Worm (Caenorhabditis elegans) whole organism, early embryonic: ENCODE measurements around the gene nlp-7.

Experiments used
- F13C5.2 ChIP-seq: sonication (generic microtip); optimal IDR thresholded peaks from 2 replicates; lab custom pipeline; 2017; ENCODE audit warnings: mild to moderate bottlenecking, missing genetic modification characterization, inconsistent platforms, missing compliant biosample characterization
- ama-1 ChIP-seq: fragments of 150-350 bp; optimal IDR thresholded peaks from 2 replicates; lab custom pipeline; 2014
- ceh-36 ChIP-seq: sonication (generic microtip); optimal IDR thresholded peaks from 2 replicates; lab custom pipeline; 2016; ENCODE audit warnings: missing genetic modification characterization, inconsistent platforms, missing compliant biosample characterization
- ets-7 ChIP-seq: sonication (generic microtip); optimal IDR thresholded peaks from 2 replicates; lab custom pipeline; 2016; ENCODE audit warnings: missing genotype, missing genetic modification characterization, missing compliant biosample characterization
- hmbx-1 ChIP-seq: sonication (generic microtip); optimal IDR thresholded peaks from 2 replicates; lab custom pipeline; 2016; ENCODE audit warnings: mild to moderate bottlenecking, missing genetic modification characterization, missing compliant biosample characterization
- hmg-4 ChIP-seq: fragments of 200-800 bp; sonication (Bioruptor generic); optimal IDR thresholded peaks from 2 replicates; lab custom pipeline; 2018; ENCODE audit warnings: mild to moderate bottlenecking, missing genetic modification characterization, missing compliant biosample characterization
- scrt-1 ChIP-seq: fragments of 200-800 bp; sonication (Bioruptor generic); IDR thresholded peaks from 2 replicates; pipeline ENCODE4 v1.3.6; 2022; ENCODE audit warnings: missing genetic modification characterization, missing compliant biosample characterization
- sea-1 ChIP-seq: fragments of 200-800 bp; sonication (Bioruptor generic); conservative IDR thresholded peaks from 2 replicates; pipeline ENCODE4 v1.3.6; 2022; ENCODE audit warnings: missing genetic modification characterization, missing compliant biosample characterization
- tbx-37 ChIP-seq: fragments of 200-800 bp; sonication (Bioruptor generic); conservative IDR thresholded peaks from 2 replicates; pipeline ENCODE4 v1.3.6; 2022; ENCODE audit warnings: missing genetic modification reagents, missing genetic modification characterization, missing compliant biosample characterization
- tra-4 ChIP-seq: sonication (generic microtip); optimal IDR thresholded peaks from 2 replicates; lab custom pipeline; 2017; ENCODE audit warnings: missing genetic modification characterization, missing compliant biosample characterization

- no peak for TF ChIP-seq ama-1
- TF ChIP-seq tbx-37 (GFP tag; lab: Robert Waterston, UW) = no peak
- no peak for TF ChIP-seq ets-7 (tag; lab: Kevin White, UChicago)
- no peak for TF ChIP-seq scrt-1
- TF ChIP-seq sea-1 = no peak
- no peak for TF ChIP-seq hmg-4
- no peak for TF ChIP-seq F13C5.2
- TF ChIP-seq tra-4 (tag; lab: Kevin White, UChicago) = no peak
- TF ChIP-seq ceh-36 (tag; lab: Kevin White, UChicago) = no peak
- TF ChIP-seq hmbx-1 (tag; lab: Kevin White, UChicago) = no peak
Observed at ce11 chrX:8554029-8554428, 39.0 kb upstream of the nlp-7 start.
